Fruit fly (Drosophila melanogaster) whole organism, prepupa: Measurements from ENCODE around the gene CG13282.

Experiments
- Blimp-1 ChIP-seq: fragments of 200-800 bp; sonication (Bioruptor generic); optimal IDR thresholded peaks from 3 replicates; lab custom pipeline; 2017; ENCODE audit warnings: missing biosample characterization, missing genetic modification characterization, mild to moderate bottlenecking, moderate library complexity, missing genetic modification reagents
- CG11294 ChIP-seq: fragments of 200-800 bp; sonication (Bioruptor generic); IDR thresholded peaks from 2 replicates; pipeline ENCODE4 v1.3.6; 2022; ENCODE audit warnings: missing biosample characterization, missing genetic modification characterization
- CG11902 ChIP-seq: fragments of 200-800 bp; sonication (Bioruptor generic); optimal IDR thresholded peaks from 3 replicates; lab custom pipeline; 2016; ENCODE audit warnings: missing biosample characterization, missing genetic modification characterization
- CG15336 ChIP-seq: fragments of 200-800 bp; sonication (Bioruptor generic); IDR thresholded peaks from 2 replicates; pipeline ENCODE4 v1.3.6; 2022; ENCODE audit warnings: missing biosample characterization, missing genetic modification characterization
- CG1621 ChIP-seq: fragments of 200-800 bp; sonication (Bioruptor generic); optimal IDR thresholded peaks from 3 replicates; lab custom pipeline; 2018; ENCODE audit warnings: missing biosample characterization, mild to moderate bottlenecking, missing genetic modification characterization
- CG16779 ChIP-seq: fragments of 200-800 bp; sonication (Bioruptor generic); optimal IDR thresholded peaks from 3 replicates; lab custom pipeline; 2017; ENCODE audit warnings: missing biosample characterization, mild to moderate bottlenecking, missing genetic modification characterization
- CG3032 ChIP-seq: fragments of 200-800 bp; optimal IDR thresholded peaks from 2 replicates; lab custom pipeline; 2019; ENCODE audit warnings: missing biosample characterization, mild to moderate bottlenecking, missing genetic modification characterization, moderate library complexity
- CG31627 ChIP-seq: fragments of 200-800 bp; sonication (Bioruptor generic); optimal IDR thresholded peaks from 3 replicates; lab custom pipeline; 2016; ENCODE audit warnings: missing biosample characterization, missing genetic modification characterization
- CG32006 ChIP-seq: fragments of 200-800 bp; sonication (Bioruptor generic); optimal IDR thresholded peaks from 3 replicates; lab custom pipeline; 2017; ENCODE audit warnings: missing biosample characterization, mild to moderate bottlenecking, missing genetic modification characterization
- CG34406 ChIP-seq: fragments of 200-800 bp; sonication (Bioruptor generic); optimal IDR thresholded peaks from 3 replicates; lab custom pipeline; 2016; ENCODE audit warnings: missing biosample characterization, missing genetic modification characterization
- CG3919 ChIP-seq: fragments of 200-800 bp; sonication (Bioruptor generic); optimal IDR thresholded peaks from 3 replicates; lab custom pipeline; 2016; ENCODE audit warnings: missing biosample characterization, missing genetic modification characterization
- CG6163 ChIP-seq: fragments of 200-800 bp; sonication (Bioruptor generic); IDR thresholded peaks from 3 replicates; pipeline ENCODE4 v1.3.6; 2022; ENCODE audit warnings: missing biosample characterization, missing genetic modification characterization
- CG6276 ChIP-seq: fragments of 200-800 bp; sonication (Bioruptor generic); optimal IDR thresholded peaks from 2 replicates; lab custom pipeline; 2017; ENCODE audit warnings: missing biosample characterization, mild to moderate bottlenecking, missing genetic modification characterization
- CG6792 ChIP-seq: fragments of 200-800 bp; sonication (Bioruptor generic); optimal IDR thresholded peaks from 3 replicates; lab custom pipeline; 2016; ENCODE audit warnings: missing biosample characterization, missing genetic modification characterization
- CG6808 ChIP-seq: fragments of 200-800 bp; sonication (Bioruptor generic); optimal IDR thresholded peaks from 3 replicates; lab custom pipeline; 2017; ENCODE audit warnings: missing biosample characterization, missing genetic modification characterization, mild to moderate bottlenecking, moderate library complexity, missing genetic modification reagents
- CG6854 ChIP-seq: fragments of 200-800 bp; sonication (Bioruptor generic); optimal IDR thresholded peaks from 2 replicates; lab custom pipeline; 2017; ENCODE audit warnings: missing biosample characterization, mild to moderate bottlenecking, missing genetic modification characterization
- CG7368 ChIP-seq: fragments of 200-800 bp; sonication (Bioruptor generic); optimal IDR thresholded peaks from 3 replicates; lab custom pipeline; 2016; ENCODE audit warnings: missing biosample characterization, missing genetic modification characterization
- CG8119 ChIP-seq: fragments of 200-800 bp; sonication (Bioruptor generic); IDR thresholded peaks from 3 replicates; pipeline ENCODE4 v1.3.6; 2022; ENCODE audit warnings: missing biosample characterization, missing genetic modification characterization
- CG8319 ChIP-seq: fragments of 200-800 bp; sonication (Bioruptor generic); optimal IDR thresholded peaks from 3 replicates; lab custom pipeline; 2016; ENCODE audit warnings: missing biosample characterization, missing genetic modification characterization
- CG9139 ChIP-seq: fragments of 200-800 bp; sonication (Bioruptor generic); optimal IDR thresholded peaks from 3 replicates; lab custom pipeline; 2017; ENCODE audit warnings: missing biosample characterization, mild to moderate bottlenecking, missing genetic modification characterization
- Eip75B ChIP-seq: fragments of 200-800 bp; sonication (Bioruptor generic); optimal IDR thresholded peaks from 3 replicates; lab custom pipeline; 2016; ENCODE audit warnings: missing biosample characterization, missing genetic modification characterization
- Eip78C ChIP-seq: fragments of 200-800 bp; sonication (Bioruptor generic); peaks from one replicate; lab custom pipeline; 2016; ENCODE audit warnings: missing biosample characterization, missing genetic modification characterization
- Eip93F ChIP-seq: fragments of 200-800 bp; sonication (Bioruptor generic); optimal IDR thresholded peaks from 2 replicates; lab custom pipeline; 2016; ENCODE audit warnings: missing biosample characterization, mild to moderate bottlenecking, missing genetic modification characterization
- Ets21C ChIP-seq: fragments of 200-800 bp; sonication (Bioruptor generic); optimal IDR thresholded peaks from 3 replicates; lab custom pipeline; 2016; ENCODE audit warnings: missing biosample characterization, missing genetic modification characterization
- Ets96B ChIP-seq: fragments of 200-800 bp; optimal IDR thresholded peaks from 2 replicates; lab custom pipeline; 2019; ENCODE audit warnings: missing biosample characterization, mild to moderate bottlenecking, missing genetic modification characterization, moderate library complexity
- Gug ChIP-seq: fragments of 200-800 bp; sonication (Bioruptor generic); IDR thresholded peaks from 2 replicates; pipeline ENCODE4 v1.3.6; 2022; ENCODE audit warnings: missing biosample characterization, missing genetic modification characterization
- Hr39 ChIP-seq: fragments of 200-800 bp; sonication (Bioruptor generic); optimal IDR thresholded peaks from 2 replicates; lab custom pipeline; 2016; ENCODE audit warnings: missing biosample characterization, missing genetic modification characterization
- Hr4 ChIP-seq: fragments of 200-800 bp; sonication (Bioruptor generic); optimal IDR thresholded peaks from 3 replicates; lab custom pipeline; 2016; ENCODE audit warnings: missing biosample characterization, missing genetic modification characterization
- Lpt ChIP-seq: fragments of 200-800 bp; sonication (Bioruptor generic); optimal IDR thresholded peaks from 3 replicates; lab custom pipeline; 2016; ENCODE audit warnings: missing biosample characterization, missing genetic modification characterization
- Met ChIP-seq: fragments of 200-800 bp; sonication (Bioruptor generic); optimal IDR thresholded peaks from 3 replicates; lab custom pipeline; 2016; ENCODE audit warnings: missing biosample characterization, missing genetic modification characterization
- OdsH ChIP-seq: fragments of 200-800 bp; sonication (Bioruptor generic); optimal IDR thresholded peaks from 3 replicates; lab custom pipeline; 2016; ENCODE audit warnings: missing biosample characterization, missing genetic modification characterization
- Smox ChIP-seq: fragments of 200-800 bp; sonication (Bioruptor generic); optimal IDR thresholded peaks from 3 replicates; lab custom pipeline; 2016; ENCODE audit warnings: missing biosample characterization, missing genetic modification characterization
- Sox102F ChIP-seq: fragments of 200-800 bp; sonication (Bioruptor generic); optimal IDR thresholded peaks from 2 replicates; lab custom pipeline; 2016; ENCODE audit warnings: missing biosample characterization, mild to moderate bottlenecking, missing genetic modification characterization
- Sox14 ChIP-seq: fragments of 200-800 bp; sonication (Bioruptor generic); optimal IDR thresholded peaks from 3 replicates; lab custom pipeline; 2016; ENCODE audit warnings: missing biosample characterization, missing genetic modification characterization
- Sox15 ChIP-seq: fragments of 200-800 bp; sonication (Bioruptor generic); optimal IDR thresholded peaks from 3 replicates; lab custom pipeline; 2016; ENCODE audit warnings: missing biosample characterization, missing genetic modification characterization
- achi ChIP-seq: fragments of 200-800 bp; sonication (Bioruptor generic); optimal IDR thresholded peaks from 3 replicates; lab custom pipeline; 2016; ENCODE audit warnings: missing biosample characterization, missing genetic modification characterization
- acj6 ChIP-seq: fragments of 200-800 bp; sonication (Bioruptor generic); optimal IDR thresholded peaks from 3 replicates; lab custom pipeline; 2016; ENCODE audit warnings: missing biosample characterization, missing genetic modification characterization
- cyc ChIP-seq: fragments of 200-800 bp; sonication (Bioruptor generic); optimal IDR thresholded peaks from 3 replicates; lab custom pipeline; 2016; ENCODE audit warnings: missing biosample characterization, missing genetic modification characterization
- dsx ChIP-seq: fragments of 200-800 bp; optimal IDR thresholded peaks from 3 replicates; lab custom pipeline; 2019; ENCODE audit warnings: missing biosample characterization, mild to moderate bottlenecking, missing genetic modification characterization, moderate library complexity; ENCODE audit not compliant: poor library complexity, severe bottlenecking
- eg ChIP-seq: fragments of 200-800 bp; sonication (Bioruptor generic); IDR thresholded peaks from 3 replicates; pipeline ENCODE4 v1.3.6; 2022; ENCODE audit warnings: missing biosample characterization, missing genetic modification characterization
- esn ChIP-seq: fragments of 200-800 bp; sonication (Bioruptor generic); optimal IDR thresholded peaks from 2 replicates; lab custom pipeline; 2016; ENCODE audit warnings: missing biosample characterization, mild to moderate bottlenecking, missing genetic modification characterization, moderate library complexity
- fd59A ChIP-seq: fragments of 200-800 bp; sonication (Bioruptor generic); optimal IDR thresholded peaks from 2 replicates; lab custom pipeline; 2017; ENCODE audit warnings: missing biosample characterization, mild to moderate bottlenecking, missing genetic modification characterization, missing genetic modification reagents
- fd85E ChIP-seq: fragments of 200-800 bp; sonication (Bioruptor generic); optimal IDR thresholded peaks from 3 replicates; lab custom pipeline; 2016; ENCODE audit warnings: missing biosample characterization, missing genetic modification characterization
- fkh ChIP-seq: fragments of 200-800 bp; sonication (Bioruptor generic); optimal IDR thresholded peaks from 3 replicates; lab custom pipeline; 2017; ENCODE audit warnings: missing biosample characterization, mild to moderate bottlenecking, missing genetic modification characterization, moderate library complexity
- lz ChIP-seq: fragments of 200-800 bp; sonication (Bioruptor generic); optimal IDR thresholded peaks from 3 replicates; lab custom pipeline; 2016; ENCODE audit warnings: missing biosample characterization, missing genetic modification characterization
- net ChIP-seq: fragments of 200-800 bp; sonication (Bioruptor generic); optimal IDR thresholded peaks from 3 replicates; lab custom pipeline; 2016; ENCODE audit warnings: missing biosample characterization, missing genetic modification characterization
- salr ChIP-seq, 2 experiments: fragments of 200-800 bp; sonication (Bioruptor generic); optimal IDR thresholded peaks; 3 replicates each; lab custom pipeline; 2016 to 2018; ENCODE audit warnings: missing biosample characterization in 2 of 2, missing genetic modification characterization in 2 of 2, mild to moderate bottlenecking in 1 of 2
- spab ChIP-seq: fragments of 200-800 bp; sonication (Bioruptor generic); optimal IDR thresholded peaks from 2 replicates; lab custom pipeline; 2017; ENCODE audit warnings: missing biosample characterization, mild to moderate bottlenecking, missing genetic modification characterization, missing genetic modification reagents
- svp ChIP-seq: fragments of 200-800 bp; sonication (Bioruptor generic); peaks from one replicate; lab custom pipeline; 2016; ENCODE audit warnings: missing biosample characterization, missing genetic modification characterization
- vri ChIP-seq: fragments of 200-800 bp; sonication (Bioruptor generic); optimal IDR thresholded peaks from 3 replicates; lab custom pipeline; 2016; ENCODE audit warnings: missing biosample characterization, mild to moderate bottlenecking, missing genetic modification characterization

Gene CG13282

dm6 chr2L:16804376-16804934, 29.8 kb downstream of the CG13282 start, which contains the start of gene CG13272 (continued):
- no peak for TF ChIP-seq fd85E
- no peak for TF ChIP-seq CG7368 (GFP tag; lab: Kevin White, UChicago)

dm6 chr2L:16803638-16804037, 30.7 kb downstream of the CG13282 start:
- TF ChIP-seq CG32006 (peak; percentile 75), CG11902 (no peak), net (GFP tag; lab: Kevin White, UChicago) (no peak), CG6792 (GFP tag; lab: Kevin White, UChicago) (no peak), fkh (GFP tag; lab: Kevin White, UChicago) (no peak), CG34406 (GFP tag; lab: Kevin White, UChicago) (no peak), CG6808 (no peak), spab (GFP tag; lab: Kevin White, UChicago) (no peak), Met (GFP tag; lab: Kevin White, UChicago) (no peak), cyc (no peak), CG3032 (tag; lab: Kevin White, UChicago) (no peak), CG15336 (GFP tag; lab: Robert Waterston, UW) (peak; percentile 83), Sox102F (GFP tag; lab: Kevin White, UChicago) (no peak), salr (GFP tag; optimal IDR thresholded peaks at IDR 0.05; lab: Kevin White, UChicago) (no peak), Smox (GFP tag; lab: Kevin White, UChicago) (no peak), CG31627 (GFP tag; lab: Kevin White, UChicago) (no peak), CG9139 (GFP tag; lab: Kevin White, UChicago) (no peak), CG16779 (tag; lab: Kevin White, UChicago) (no peak), dsx (GFP tag; lab: Kevin White, UChicago) (no peak), Sox14 (GFP tag; lab: Kevin White, UChicago) (no peak), Lpt (peak; percentile 6), Eip78C (peak; percentile 77), Eip75B (GFP tag; lab: Kevin White, UChicago) (no peak), CG7368 (GFP tag; lab: Kevin White, UChicago) (no peak), CG8119 (peak; percentile 83), lz (GFP tag; lab: Kevin White, UChicago) (no peak), Gug (peak; percentile 49), vri (GFP tag; lab: Kevin White, UChicago) (no peak), Blimp-1 (GFP tag; lab: Kevin White, UChicago) (no peak), Ets21C (GFP tag; lab: Kevin White, UChicago) (no peak), CG6854 (GFP tag; lab: Kevin White, UChicago) (no peak), CG11294 (GFP tag; lab: Robert Waterston, UW) (0 out of 2 replicates have a peak, but pooled peaks have one; percentile 11), svp (GFP tag; lab: Kevin White, UChicago) (peak; percentile 65), CG1621 (tag; lab: Kevin White, UChicago) (no peak), Eip93F (GFP tag; lab: Kevin White, UChicago) (no peak), CG8319 (GFP tag; lab: Kevin White, UChicago) (no peak), eg (GFP tag; lab: Robert Waterston, UW) (peak; percentile 71), Hr4 (GFP tag; lab: Kevin White, UChicago) (peak; percentile 74), acj6 (peak; percentile 29), achi (GFP tag; lab: Kevin White, UChicago) (peak; percentile 32), OdsH (peak; percentile 17), fd59A (GFP tag; lab: Kevin White, UChicago) (no peak), CG3919 (GFP tag; lab: Kevin White, UChicago) (no peak), Ets96B (tag; lab: Kevin White, UChicago) (peak; percentile 9), esn (GFP tag; lab: Kevin White, UChicago) (no peak), Sox15 (GFP tag; lab: Kevin White, UChicago) (no peak), CG6276 (GFP tag; lab: Kevin White, UChicago) (no peak), Hr39 (no peak), CG6163 (GFP tag; lab: Robert Waterston, UW) (0 out of 3 replicates have a peak, but pooled peaks have one; percentile 36)
